Worm (Caenorhabditis elegans) whole organism, L3 larva: ENCODE results near the gene ubxn-5.

Source experiments
- ceh-82 ChIP-seq: fragments of 150-350 bp; optimal IDR thresholded peaks from 2 replicates; lab custom pipeline; 2014; ENCODE audit warnings: missing biosample characterization, missing genetic modification characterization
- mdl-1 ChIP-seq: fragments of 150-350 bp; optimal IDR thresholded peaks from 2 replicates; lab custom pipeline; 2014; ENCODE audit warnings: missing biosample characterization, missing genetic modification characterization
- nhr-237 ChIP-seq: fragments of 150-350 bp; optimal IDR thresholded peaks from 2 replicates; lab custom pipeline; 2014; ENCODE audit warnings: missing biosample characterization, missing genetic modification characterization
- nhr-77 ChIP-seq: fragments of 150-350 bp; optimal IDR thresholded peaks from 2 replicates; lab custom pipeline; 2014; ENCODE audit warnings: missing biosample characterization, missing genetic modification characterization
- pha-4 ChIP-seq: fragments of 150-350 bp; optimal IDR thresholded peaks from 2 replicates; lab custom pipeline; 2014; ENCODE audit warnings: missing biosample characterization, missing genetic modification reagents, missing genetic modification characterization
- unc-62 ChIP-seq: fragments of 150-350 bp; sonication (generic microtip); optimal IDR thresholded peaks from 4 replicates; lab custom pipeline; 2014; ENCODE audit warnings: missing biosample characterization, missing genetic modification reagents, missing genetic modification characterization

- TF ChIP-seq unc-62 (GFP tag; lab: Kevin White, UChicago): no peak
- TF ChIP-seq nhr-237 (tag; lab: Kevin White, UChicago): no peak
- no peak for TF ChIP-seq nhr-77 (tag; lab: Kevin White, UChicago)
- TF ChIP-seq pha-4 (tag; lab: Kevin White, UChicago): no peak
- TF ChIP-seq ceh-82 (tag; lab: Kevin White, UChicago): no peak
- TF ChIP-seq mdl-1 (tag; lab: Kevin White, UChicago): no peak
These were observed 12.9 kb upstream of the ubxn-5 start for ce11 chrII:10247154-10247553.
